Worm (Caenorhabditis elegans) whole organism, L1 larva: Measurements from ENCODE around the gene F10E7.6.

Experiments
- alr-1 ChIP-seq: fragments of 200-800 bp; sonication (Bioruptor generic); optimal IDR thresholded peaks from 2 replicates; lab custom pipeline; 2018; ENCODE audit warnings: borderline replicate concordance, mild to moderate bottlenecking, missing genetic modification characterization, missing compliant biosample characterization
- ceh-88 ChIP-seq: fragments of 200-800 bp; sonication (Bioruptor generic); IDR thresholded peaks from 2 replicates; pipeline ENCODE4 v1.3.6; 2022; ENCODE audit warnings: missing genetic modification characterization, missing compliant biosample characterization
- lin-13 ChIP-seq: fragments of 150-350 bp; optimal IDR thresholded peaks from 2 replicates; lab custom pipeline; 2014; ENCODE audit warnings: missing biosample characterization, missing genetic modification reagents, missing genetic modification characterization
- nhr-84 ChIP-seq: sonication (generic microtip); optimal IDR thresholded peaks from 2 replicates; lab custom pipeline; 2017; ENCODE audit warnings: missing biosample characterization, missing genetic modification characterization
- pqm-1 ChIP-seq: sonication (generic microtip); optimal IDR thresholded peaks from 3 replicates; lab custom pipeline; 2017; ENCODE audit warnings: missing biosample characterization, missing genetic modification characterization
- snpc-4 ChIP-seq: fragments of 150-350 bp; optimal IDR thresholded peaks from 2 replicates; lab custom pipeline; 2014; ENCODE audit warnings: missing biosample characterization, missing genetic modification characterization
- zag-1 ChIP-seq: fragments of 150-350 bp; optimal IDR thresholded peaks from 2 replicates; lab custom pipeline; 2014; ENCODE audit warnings: missing biosample characterization, missing genetic modification characterization

- TF ChIP-seq pqm-1, result no peak
- no peak for TF ChIP-seq snpc-4 (tag; lab: Kevin White, UChicago)
- no peak for TF ChIP-seq nhr-84
- no peak for TF ChIP-seq ceh-88 (GFP tag; lab: Robert Waterston, UW)
- TF ChIP-seq zag-1 (tag; lab: Kevin White, UChicago), result no peak
- no peak for TF ChIP-seq lin-13 (GFP tag; lab: Kevin White, UChicago)
- no peak for TF ChIP-seq alr-1 (tag; lab: Kevin White, UChicago)
Observed at ce11 chrII:7157415-7157814, 44.5 kb downstream of the F10E7.6 start.
